Worm (Caenorhabditis elegans) whole organism, late embryonic: ENCODE results near the gene slcr-46.3.

Source experiments
- elt-2 ChIP-seq: sonication (generic microtip); optimal IDR thresholded peaks from 2 replicates; lab custom pipeline; 2016; ENCODE audit warnings: missing genetic modification reagents, missing genetic modification characterization, missing compliant biosample characterization
- eyg-1 ChIP-seq: sonication (generic microtip); optimal IDR thresholded peaks from 2 replicates; lab custom pipeline; 2016; ENCODE audit warnings: missing genotype, missing genetic modification characterization, missing compliant biosample characterization
- hlh-30 ChIP-seq: sonication (generic microtip); optimal IDR thresholded peaks from 2 replicates; lab custom pipeline; 2017; ENCODE audit warnings: antibody characterized with exemption, missing genetic modification characterization, missing compliant biosample characterization; ENCODE audit not compliant: insufficient read depth
- nfya-1 ChIP-seq: sonication (generic microtip); optimal IDR thresholded peaks from 2 replicates; lab custom pipeline; 2017; ENCODE audit warnings: missing genetic modification characterization, mild to moderate bottlenecking, missing compliant biosample characterization, antibody characterized with exemption, moderate library complexity
- nhr-11 ChIP-seq: fragments of 150-350 bp; optimal IDR thresholded peaks from 2 replicates; lab custom pipeline; 2014; ENCODE audit warnings: missing biosample characterization, missing genetic modification characterization
- sox-4 ChIP-seq: sonication (generic microtip); optimal IDR thresholded peaks from 2 replicates; lab custom pipeline; 2017; ENCODE audit warnings: mild to moderate bottlenecking, missing genetic modification characterization, inconsistent platforms, missing compliant biosample characterization

- TF ChIP-seq eyg-1 (no peak), nfya-1 (no peak), nhr-11 (tag; lab: Kevin White, UChicago) (no peak), sox-4 (tag; lab: Kevin White, UChicago) (no peak), hlh-30 (tag; lab: Kevin White, UChicago) (no peak), elt-2 (tag; lab: Kevin White, UChicago) (no peak)
Measured at ce11 chrV:9706592-9706991, 17.3 kb downstream of the slcr-46.3 start.
